Worm (Caenorhabditis elegans): ENCODE results near the gene fbxa-167.

ce11 chrII:13613096-13613495 is 28.2 kb upstream of the fbxa-167 start, which contains the start of gene gst-15:
- no peak for TF ChIP-seq snpc-4 (tag; optimal IDR thresholded peaks at IDR 0.05)
- no peak for TF ChIP-seq attf-4 (tag; optimal IDR thresholded peaks at IDR 0.05)
- no peak for TF ChIP-seq lin-15B (tag; optimal IDR thresholded peaks at IDR 0.05)
- TF ChIP-seq daf-8 (GFP tag; IDR thresholded peaks at IDR 0.05): no peak
- TF ChIP-seq nhr-76 (tag; optimal IDR thresholded peaks at IDR 0.05): no peak
- no peak for TF ChIP-seq skn-1 (tag; optimal IDR thresholded peaks at IDR 0.05)
- TF ChIP-seq lsy-2 (tag; optimal IDR thresholded peaks at IDR 0.05): no peak
